Fruit fly (Drosophila melanogaster) ovary, adult (tissue): ENCODE data around the gene mRpL51.

ENCODE experiments used
- CG17801 ChIP-seq: fragments of 200-800 bp; optimal IDR thresholded peaks from 2 replicates; lab custom pipeline; 2019; ENCODE audit warnings: missing biosample characterization, mild to moderate bottlenecking, missing genetic modification characterization, moderate library complexity; ENCODE audit not compliant: partially characterized antibody

The mRpL51 gene

DNA sequence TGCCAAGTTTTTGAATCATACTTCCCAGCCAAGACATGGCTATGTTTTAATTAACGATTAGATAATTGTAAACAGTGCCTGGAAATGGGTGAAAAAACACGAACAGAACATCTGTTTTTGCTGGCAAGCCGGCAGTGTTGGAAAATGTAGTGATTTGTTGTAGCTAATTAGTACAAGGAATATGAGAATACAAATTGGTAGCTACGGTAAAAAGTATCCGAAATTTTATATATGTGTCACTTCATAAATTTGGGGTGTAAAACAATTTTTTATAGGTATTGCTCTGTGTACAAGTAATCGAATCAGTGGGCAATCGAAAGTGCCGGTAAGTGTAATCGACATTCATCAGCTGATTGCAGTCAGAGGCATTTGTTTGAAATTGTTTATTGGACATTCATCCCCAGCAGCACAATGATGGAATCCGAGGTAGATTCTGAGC, at the start of gene mRpL51, which contains the start of gene Uba4:
mRpL51 (minus strand) TSS at position 125 of the 439 bp plus-strand sequence.
Uba4 (plus strand) TSS at position 156 of the 439 bp plus-strand sequence.
- TF ChIP-seq CG17801 (GFP tag; lab: Kevin White, UChicago) = peak; percentile 53

DNA sequence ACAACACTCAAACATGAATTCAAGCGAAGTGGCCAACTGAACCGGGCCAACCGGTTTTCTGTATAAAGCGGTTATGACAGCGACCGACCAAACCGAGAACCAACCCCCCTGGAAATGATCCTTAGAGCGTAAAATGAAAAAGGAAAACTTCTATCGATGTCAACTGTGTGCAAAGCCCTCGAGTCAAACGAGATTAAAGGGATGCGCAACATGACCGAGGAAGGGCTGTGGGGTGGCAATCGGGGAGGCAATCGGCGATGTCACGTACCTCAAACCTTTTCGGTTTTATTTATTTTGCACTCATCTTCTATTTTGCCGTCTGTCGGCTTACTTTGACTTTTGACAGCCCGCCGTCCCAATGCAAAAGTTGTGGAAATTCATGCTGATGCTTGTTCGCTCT, 39.0 kb upstream of the mRpL51 start:
- TF ChIP-seq CG17801 (GFP tag; lab: Kevin White, UChicago) = no peak

DNA sequence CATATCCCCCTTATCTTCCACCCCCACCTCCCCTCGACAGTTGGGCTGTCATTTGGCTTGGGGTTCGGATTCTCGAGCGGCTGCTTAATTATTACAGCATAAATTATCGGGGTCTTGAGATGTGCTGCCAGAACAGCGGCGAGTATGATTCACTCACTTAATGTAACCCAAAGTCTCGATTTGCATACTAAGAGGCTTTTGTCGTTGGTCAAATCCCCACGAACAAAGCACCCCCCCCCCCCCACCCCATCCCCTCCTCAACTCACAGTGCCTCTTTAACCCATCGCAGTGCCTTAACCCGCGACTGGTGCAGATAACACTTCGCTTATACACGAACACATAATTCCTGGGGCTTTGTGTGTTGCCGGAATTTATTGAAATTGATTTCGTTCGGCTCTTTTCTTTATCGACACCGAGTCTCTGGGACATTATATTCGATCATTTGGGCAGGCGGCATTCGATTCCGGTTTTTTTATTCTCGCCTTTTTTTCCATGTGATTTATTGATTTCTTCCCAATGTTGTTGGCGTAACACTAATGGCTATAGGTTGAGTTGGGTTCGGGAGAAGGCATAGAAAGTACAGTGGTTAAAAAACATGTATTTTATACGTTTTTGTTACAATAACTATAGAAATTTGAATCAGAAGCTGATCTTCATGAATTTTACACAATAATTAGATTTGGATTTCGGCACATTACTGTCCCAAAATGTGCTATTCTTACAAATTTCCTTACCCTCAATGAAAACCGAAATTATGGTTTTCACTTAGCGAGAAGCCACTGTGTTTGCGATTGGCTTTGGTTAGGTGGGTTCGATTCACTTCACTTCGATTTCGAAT, 36.8 kb upstream of the mRpL51 start:
- TF ChIP-seq CG17801 (GFP tag; lab: Kevin White, UChicago) = no peak

DNA sequence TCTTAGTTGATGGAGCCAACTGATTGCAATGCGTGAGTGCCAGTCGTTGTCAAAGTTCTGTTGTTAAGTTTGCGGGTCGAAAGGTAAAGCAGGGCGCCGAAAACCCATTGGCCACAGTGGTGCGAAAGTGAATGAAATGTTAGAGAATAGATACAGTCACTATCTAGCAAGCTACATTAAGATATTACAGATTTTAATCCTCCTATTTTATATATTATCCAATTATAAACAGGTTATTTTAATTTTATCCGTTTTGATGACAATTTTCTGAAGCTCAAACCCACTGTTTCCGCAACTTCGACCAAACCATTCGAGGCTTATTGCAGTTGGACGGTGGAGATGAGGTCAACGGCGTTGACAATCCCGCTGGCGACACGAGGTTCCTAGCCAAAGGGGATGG, 35.3 kb upstream of the mRpL51 start:
- no peak for TF ChIP-seq CG17801 (GFP tag; lab: Kevin White, UChicago)

DNA sequence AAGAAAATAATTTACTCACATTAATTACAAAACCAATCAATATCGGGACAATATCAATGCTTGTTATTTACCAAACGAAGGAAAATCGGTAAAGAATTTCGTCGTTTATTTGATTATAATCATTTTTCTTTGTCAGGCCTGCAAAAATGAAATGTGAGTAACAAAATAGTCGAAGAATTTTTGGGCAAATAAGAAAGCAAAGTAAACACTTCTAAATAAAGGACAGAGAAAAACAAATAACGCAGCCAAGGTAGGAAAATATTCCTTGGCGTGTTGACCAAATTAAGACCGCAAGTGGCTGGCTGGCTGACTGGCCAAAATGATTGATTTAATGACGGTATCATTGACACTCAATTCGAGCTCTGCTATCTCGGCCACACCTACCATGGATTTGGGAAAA, 30.9 kb upstream of the mRpL51 start:
- no peak for TF ChIP-seq CG17801 (GFP tag; lab: Kevin White, UChicago)

DNA sequence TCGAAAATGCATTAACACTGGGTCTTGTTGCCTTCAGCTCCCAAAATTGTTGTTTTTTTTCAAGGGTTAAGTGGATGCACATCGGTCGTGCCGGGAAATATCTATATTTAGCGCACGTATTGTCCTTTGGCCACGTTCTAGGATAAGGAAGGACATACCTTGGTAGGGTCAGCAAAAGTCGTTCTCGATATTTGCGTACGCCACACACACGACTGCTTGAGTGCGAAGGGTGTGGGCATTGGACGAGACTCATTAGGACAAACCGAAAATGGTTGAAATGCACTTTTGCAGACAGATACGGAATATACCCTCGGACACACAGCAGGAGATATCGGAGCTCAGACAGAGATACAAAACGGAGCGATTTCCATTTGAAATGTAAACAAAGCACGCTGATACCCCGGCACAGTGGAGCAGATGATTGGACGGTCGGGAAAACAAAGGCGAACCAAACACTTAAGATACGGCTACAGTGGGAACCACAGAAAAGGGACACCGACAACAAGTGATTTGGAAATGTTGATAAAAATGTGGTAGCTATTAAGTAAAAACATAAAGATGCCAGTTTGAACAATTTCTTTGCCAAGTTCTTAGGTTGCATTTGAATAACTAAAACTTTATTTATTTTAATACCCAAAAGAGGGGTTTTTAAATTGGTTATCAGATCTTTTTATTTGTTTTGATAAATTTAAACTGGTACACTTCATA, 28.4 kb upstream of the mRpL51 start:
- TF ChIP-seq CG17801 (GFP tag; lab: Kevin White, UChicago) = no peak

DNA sequence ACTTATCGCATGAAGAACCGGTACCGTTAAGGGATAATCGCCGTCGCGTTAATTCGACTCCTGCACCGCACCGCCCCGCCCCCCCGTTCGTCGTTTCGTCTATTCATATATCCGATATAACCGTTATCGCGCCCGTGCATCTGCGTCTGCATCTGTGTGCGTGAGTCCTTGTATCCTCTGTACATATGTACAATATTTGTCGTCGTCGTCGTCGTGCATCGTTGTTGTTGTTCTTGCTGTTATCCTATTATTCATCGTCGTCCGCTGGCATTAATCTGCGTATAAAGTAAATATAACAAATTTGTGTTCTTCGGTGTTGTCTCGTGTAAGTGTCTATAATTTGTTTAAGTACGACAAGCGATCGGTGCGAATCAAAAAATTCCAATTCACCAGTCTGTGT, 27.5 kb upstream of the mRpL51 start:
- TF ChIP-seq CG17801 (GFP tag; lab: Kevin White, UChicago) = no peak

DNA sequence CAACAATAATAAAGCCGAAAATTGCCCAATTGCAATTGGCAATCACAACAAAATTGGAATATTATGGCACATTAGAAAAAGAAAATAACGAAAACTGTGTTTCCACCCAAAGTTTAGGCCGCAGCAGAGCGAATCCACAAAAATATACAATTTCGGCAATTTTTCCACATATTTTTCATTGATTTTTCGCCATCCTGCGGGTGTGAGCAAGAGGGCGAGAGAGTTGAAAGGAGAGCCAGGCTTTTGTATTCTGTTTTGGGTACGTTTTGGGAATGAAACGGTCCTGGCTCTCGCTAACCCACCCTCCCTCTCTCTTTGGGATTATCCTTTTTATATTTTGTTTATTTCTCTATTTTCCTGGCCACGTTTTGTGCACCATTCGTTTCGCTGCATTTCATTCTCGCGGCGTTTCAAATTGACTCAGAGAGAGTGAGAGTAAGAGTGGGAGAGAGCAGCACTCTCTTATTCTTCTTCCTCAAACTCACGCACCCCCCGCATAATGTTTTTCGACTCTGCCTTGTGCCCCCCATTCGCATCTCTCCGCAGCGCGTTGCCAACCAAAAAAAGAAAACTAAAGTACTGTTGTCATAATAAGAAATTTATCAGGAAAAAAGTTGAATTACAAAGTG, 26.7 kb upstream of the mRpL51 start:
- no peak for TF ChIP-seq CG17801 (GFP tag; lab: Kevin White, UChicago)

DNA sequence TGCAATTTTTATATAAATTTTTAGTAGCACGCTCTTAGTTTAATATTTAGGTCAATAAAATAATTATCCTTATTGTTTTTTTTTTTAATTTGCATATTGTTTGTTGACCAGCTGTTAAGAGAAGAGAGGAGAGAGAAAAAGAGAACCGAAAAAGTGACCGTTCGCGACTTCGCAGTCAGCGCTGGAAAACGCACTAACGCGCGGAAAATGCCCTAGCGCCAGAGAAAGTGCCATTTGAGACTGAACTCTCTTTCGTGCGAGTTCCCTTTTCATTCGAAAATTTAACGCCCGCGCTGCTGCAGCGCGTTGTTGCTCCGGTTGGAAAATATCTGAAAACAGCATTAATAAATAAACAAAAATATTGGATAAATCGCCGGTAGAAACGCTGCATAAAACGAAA, 25.9 kb upstream of the mRpL51 start:
- TF ChIP-seq CG17801 (GFP tag; lab: Kevin White, UChicago) = no peak

DNA sequence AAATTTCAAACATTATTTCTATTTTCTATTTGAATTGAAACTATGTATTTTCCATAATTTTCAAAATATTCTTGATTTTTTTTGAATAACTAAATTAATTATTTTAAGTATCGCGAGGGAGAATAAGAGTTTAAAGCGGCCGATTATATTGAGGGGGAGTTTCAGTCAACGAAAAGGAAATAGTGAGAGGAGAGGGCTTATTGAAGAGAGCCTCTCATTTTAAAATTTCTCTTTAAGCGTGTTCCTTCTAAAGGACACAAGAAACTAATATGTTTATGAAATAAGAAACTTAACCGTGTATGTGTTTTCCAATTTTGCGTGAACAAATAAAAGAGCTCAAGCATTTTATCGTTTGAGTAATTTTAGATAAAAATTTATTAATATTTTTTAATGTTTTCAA, 25.5 kb upstream of the mRpL51 start:
- no peak for TF ChIP-seq CG17801 (GFP tag; lab: Kevin White, UChicago)

DNA sequence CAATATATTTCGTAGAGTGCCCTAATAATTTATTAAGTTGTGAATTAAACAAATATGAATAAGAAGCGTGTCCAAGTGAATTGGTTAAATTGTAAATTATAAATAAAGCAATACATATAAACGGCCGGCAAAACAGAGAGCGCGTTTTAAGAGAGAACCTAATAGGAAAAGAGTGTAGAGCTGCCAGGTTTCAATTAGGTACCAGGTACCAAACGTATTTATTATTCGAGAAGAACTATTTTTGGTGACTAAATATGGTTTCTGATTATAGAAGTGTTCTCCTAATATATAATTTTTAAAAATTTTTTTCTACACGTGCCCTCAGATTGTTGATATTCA, 25.0 kb upstream of the mRpL51 start:
- TF ChIP-seq CG17801 (GFP tag; lab: Kevin White, UChicago) = no peak

DNA sequence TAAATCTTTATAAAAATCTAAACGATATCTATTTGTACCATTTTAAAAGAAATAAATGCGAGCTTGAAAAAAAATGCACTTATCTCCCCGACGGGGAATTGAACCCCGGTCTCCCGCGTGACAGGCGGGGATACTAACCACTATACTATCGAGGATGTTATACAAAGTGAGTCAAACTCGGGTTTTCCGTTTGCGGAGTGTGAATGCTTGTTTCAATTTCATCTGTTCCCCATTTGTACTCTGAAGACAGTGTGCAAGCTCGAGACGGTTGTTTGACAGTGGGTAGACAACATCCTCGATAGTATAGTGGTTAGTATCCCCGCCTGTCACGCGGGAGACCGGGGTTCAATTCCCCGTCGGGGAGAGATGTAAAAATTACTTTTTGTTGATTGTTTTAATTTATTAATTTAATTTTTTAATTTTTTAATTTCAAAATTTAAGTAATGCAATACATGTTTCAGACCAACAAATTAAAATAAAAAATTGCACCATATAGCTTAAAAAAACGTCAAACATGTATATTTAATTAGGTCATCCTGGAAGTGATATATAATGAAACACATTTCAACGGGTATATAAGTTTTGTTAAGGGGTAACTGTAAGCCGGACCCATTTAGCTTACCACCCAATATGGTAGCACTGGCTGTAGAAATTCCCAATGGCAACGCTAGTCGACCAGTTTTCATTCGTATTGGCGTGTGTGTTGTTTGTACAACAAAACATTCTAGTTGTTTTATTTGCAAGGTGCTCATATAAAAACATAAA, 24.5 kb upstream of the mRpL51 start, which contains the start of gene Sema1a:
Sema1a (plus strand) TSS at position 679 of the 765 bp plus-strand sequence.
- TF ChIP-seq CG17801 (GFP tag; lab: Kevin White, UChicago) = peak; percentile 47

DNA sequence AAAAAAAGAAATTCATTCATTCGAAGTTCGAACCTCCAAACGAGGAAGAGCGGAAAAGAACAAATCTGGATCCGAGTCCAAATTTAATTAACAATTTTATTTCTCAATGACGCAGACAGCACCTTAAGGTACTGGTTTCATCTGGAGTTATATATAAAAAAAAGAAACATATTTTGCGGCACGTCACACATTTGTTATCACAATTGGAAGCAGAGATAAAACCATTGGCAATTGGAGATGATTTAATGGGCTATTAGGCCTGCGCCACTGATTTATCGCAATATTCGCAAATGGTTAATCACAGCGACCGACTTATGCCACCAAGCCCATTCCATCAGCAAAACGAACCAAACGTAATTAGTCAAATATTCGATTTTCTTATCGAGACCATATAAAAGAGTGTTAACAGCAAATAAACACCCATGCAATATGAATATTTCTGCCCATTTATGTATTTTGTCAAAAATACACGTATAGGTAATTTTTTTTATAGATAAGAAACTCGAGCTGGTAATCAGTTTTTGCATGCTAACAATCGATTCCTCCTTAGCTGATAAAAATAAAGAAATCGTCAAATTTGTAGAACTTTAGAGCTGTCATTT, 21.4 kb upstream of the mRpL51 start:
- TF ChIP-seq CG17801 (GFP tag; lab: Kevin White, UChicago) = no peak
